Worm (Caenorhabditis elegans) whole organism, L4 larva: ENCODE measurements around the gene H37A05.2.
A peak's percentile ranks its signal among the peaks of the same experiment; 100 is the strongest.

ENCODE experiments used
- T26A8.4 ChIP-seq: fragments of 200-800 bp; sonication (Bioruptor generic); IDR thresholded peaks from 2 replicates; pipeline ENCODE4 v1.3.6; 2022; ENCODE audit warnings: missing genetic modification characterization, missing compliant biosample characterization
- Y105C5A.15 ChIP-seq: fragments of 200-800 bp; sonication (Bioruptor generic); IDR thresholded peaks from 2 replicates; pipeline ENCODE4 v1.3.6; 2022; ENCODE audit warnings: missing genetic modification characterization, missing compliant biosample characterization
- ZK546.5 ChIP-seq, 2 experiments: sonication (generic microtip); optimal IDR thresholded peaks; 2 replicates each; lab custom pipeline; 2017; ENCODE audit warnings: missing biosample characterization in 2 of 2, missing genetic modification characterization in 2 of 2
- cey-2 ChIP-seq: sonication (generic microtip); optimal IDR thresholded peaks from 3 replicates; lab custom pipeline; 2017; ENCODE audit warnings: missing genetic modification characterization, mild to moderate bottlenecking, missing compliant biosample characterization, antibody characterized with exemption, borderline replicate concordance; ENCODE audit not compliant: insufficient read depth
- ctbp-1 ChIP-seq: fragments of 200-800 bp; sonication (Bioruptor generic); IDR thresholded peaks from 2 replicates; pipeline ENCODE4 v1.3.6; 2022; ENCODE audit warnings: missing genetic modification reagents, missing genetic modification characterization, missing compliant biosample characterization
- dpl-1 ChIP-seq: fragments of 150-350 bp; optimal IDR thresholded peaks from 2 replicates; lab custom pipeline; 2014; ENCODE audit warnings: missing biosample characterization, missing genetic modification reagents, missing genetic modification characterization
- hmg-1.1 ChIP-seq: fragments of 200-800 bp; sonication (Bioruptor generic); IDR thresholded peaks from 2 replicates; pipeline ENCODE4 v1.3.6; 2022; ENCODE audit warnings: missing genetic modification reagents, missing genetic modification characterization, missing compliant biosample characterization
- nhr-11 ChIP-seq: fragments of 150-350 bp; optimal IDR thresholded peaks from 2 replicates; lab custom pipeline; 2014; ENCODE audit warnings: missing biosample characterization, missing genetic modification characterization
- nhr-25 ChIP-seq: sonication (generic microtip); optimal IDR thresholded peaks from 2 replicates; lab custom pipeline; 2017; ENCODE audit warnings: missing genetic modification characterization, mild to moderate bottlenecking, missing compliant biosample characterization, antibody characterized with exemption, moderate library complexity, borderline replicate concordance; ENCODE audit not compliant: insufficient read depth
- nhr-48 ChIP-seq: sonication (generic microtip); optimal IDR thresholded peaks from 2 replicates; lab custom pipeline; 2016; ENCODE audit warnings: mild to moderate bottlenecking, missing genetic modification characterization, missing compliant biosample characterization
- pha-4 ChIP-seq, 2 experiments: fragments of 150-350 bp in 1 of 2; fragments of 200-800 bp in 1 of 2; sonication (Bioruptor generic) in 1 of 2; IDR thresholded peaks in 1 of 2; optimal IDR thresholded peaks in 1 of 2; 2 replicates each; pipeline versions ENCODE4 v1.3.6 to Lab custom; 2014 to 2022; ENCODE audit warnings: missing genetic modification characterization in 2 of 2, missing genetic modification reagents in 2 of 2, missing biosample characterization in 1 of 2, missing compliant biosample characterization in 1 of 2
- ztf-11 ChIP-seq: fragments of 150-350 bp; optimal IDR thresholded peaks from 2 replicates; lab custom pipeline; 2014; ENCODE audit warnings: missing biosample characterization, missing genetic modification characterization

- no peak for TF ChIP-seq pha-4 (GFP tag; IDR thresholded peaks at IDR 0.05; lab: Robert Waterston, UW)
- TF ChIP-seq pha-4 (tag; optimal IDR thresholded peaks at IDR 0.05; lab: Kevin White, UChicago) = no peak
- TF ChIP-seq ctbp-1 (GFP tag; lab: Robert Waterston, UW) = no peak
- TF ChIP-seq cey-2 = no peak
- peak; percentile 3 for TF ChIP-seq dpl-1 (GFP tag; lab: Kevin White, UChicago)
- TF ChIP-seq T26A8.4 (GFP tag; lab: Robert Waterston, UW) = no peak
- TF ChIP-seq hmg-1.1 = no peak
- TF ChIP-seq nhr-48 (tag; lab: Kevin White, UChicago) = no peak
- TF ChIP-seq ztf-11 (tag; lab: Kevin White, UChicago) = no peak
- TF ChIP-seq ZK546.5 (tag; optimal IDR thresholded peaks at IDR 0.05; lab: Kevin White, UChicago) = no peak
- TF ChIP-seq nhr-11 (tag; lab: Kevin White, UChicago) = no peak
- TF ChIP-seq nhr-25 = no peak
- no peak for TF ChIP-seq Y105C5A.15 (GFP tag; lab: Robert Waterston, UW)
Measured at ce11 chrV:13625517-13626097, 8.4 kb downstream of the H37A05.2 start, which contains the start of the genes nduv-2 and F53F4.12.
